ENCODE assay signal across 4 worm cellular contexts in the genomic region with DNA sequence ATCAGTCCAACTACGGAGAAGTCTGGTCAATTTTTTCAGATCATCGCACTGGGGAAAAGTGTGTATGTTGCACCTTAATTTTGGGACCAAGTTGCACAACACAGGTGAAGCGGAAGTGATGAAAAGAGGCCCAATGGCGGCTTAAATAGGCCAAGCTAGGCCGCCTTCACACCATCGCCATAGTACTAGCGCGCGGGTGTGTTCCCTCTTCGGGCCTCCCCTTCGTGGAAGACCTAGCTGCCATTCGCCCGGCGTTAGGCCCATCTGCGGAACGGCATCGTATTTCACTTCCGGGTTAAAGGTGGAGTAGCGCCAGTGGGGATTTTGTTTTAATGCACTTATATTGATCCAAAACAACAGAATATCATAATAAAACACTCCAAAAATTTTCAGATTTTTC.
A peak's percentile ranks its signal among the peaks of the same experiment; 100 is the strongest.
TF ChIP-seq lines count a peak whose summit lies in the region.

No protein-coding gene starts in this region.

TF ChIP-seq in whole organism, L4 larva, 104 proteins besides CTCF, POLR2A, EP300 and RAD21:
- TF ChIP-seq gei-8 (GFP tag; optimal IDR thresholded peaks at IDR 0.05; lab: Kevin White, UChicago) (no peak), spr-1 (tag; optimal IDR thresholded peaks at IDR 0.05; lab: Kevin White, UChicago) (no peak), T20F7.1 (GFP tag; optimal IDR thresholded peaks at IDR 0.05; lab: Kevin White, UChicago) (no peak), pha-4 (GFP tag; IDR thresholded peaks at IDR 0.05; lab: Robert Waterston, UW) (no peak), pha-4 (tag; optimal IDR thresholded peaks at IDR 0.05; lab: Kevin White, UChicago) (no peak), nhr-111 (GFP tag; optimal IDR thresholded peaks at IDR 0.05; lab: Kevin White, UChicago) (no peak), F44E2.7 (GFP tag; IDR thresholded peaks at IDR 0.05; lab: Robert Waterston, UW) (no peak), mxl-2 (GFP tag; conservative IDR thresholded peaks at IDR 0.05; lab: Robert Waterston, UW) (0 out of 2 replicates have a peak, but pooled peaks have one; percentile 16), D1046.2 (GFP tag; IDR thresholded peaks at IDR 0.05; lab: Robert Waterston, UW) (0 out of 2 replicates have a peak, but pooled peaks have one; percentile 34)

TF ChIP-seq in whole organism, early embryonic, 17 proteins besides CTCF, POLR2A, EP300 and RAD21:
- no peak for TF ChIP-seq hnd-1 (tag; optimal IDR thresholded peaks at IDR 0.05; lab: Kevin White, UChicago)
- 0 out of 2 replicates have a peak, but pooled peaks have one; percentile 58 for TF ChIP-seq scrt-1 (GFP tag; IDR thresholded peaks at IDR 0.05; lab: Robert Waterston, UW)
- no peak for TF ChIP-seq tbx-11 (GFP tag; IDR thresholded peaks at IDR 0.05; lab: Robert Waterston, UW)

TF ChIP-seq in whole organism, midembryonic, 9 proteins besides CTCF, POLR2A, EP300 and RAD21:
- TF ChIP-seq T22C8.4 (GFP tag; IDR thresholded peaks at IDR 0.05; lab: Robert Waterston, UW) (no peak), tab-1 (GFP tag; IDR thresholded peaks at IDR 0.05; lab: Robert Waterston, UW) (0 out of 2 replicates have a peak, but pooled peaks have one; percentile 44)
TF ChIP-seq in whole organism, midembryonic: peak in this region for 1.

TF ChIP-seq in whole organism, young adult, 124 proteins besides CTCF, POLR2A, EP300 and RAD21:
- TF ChIP-seq tbp1 (GFP tag; optimal IDR thresholded peaks at IDR 0.05; lab: Kevin White, UChicago) (no peak), sea-2 (GFP tag; IDR thresholded peaks at IDR 0.05; lab: Robert Waterston, UW) (0 out of 2 replicates have a peak, but pooled peaks have one; percentile 42), madf-3 (GFP tag; IDR thresholded peaks at IDR 0.05; lab: Robert Waterston, UW) (0 out of 2 replicates have a peak, but pooled peaks have one; percentile 44), ekl-4 (GFP tag; IDR thresholded peaks at IDR 0.05; lab: Robert Waterston, UW) (0 out of 2 replicates have a peak, but pooled peaks have one; percentile 18), F33H1.4 (GFP tag; IDR thresholded peaks at IDR 0.05; lab: Robert Waterston, UW) (no peak), T26A5.8 (tag; optimal IDR thresholded peaks at IDR 0.05; lab: Kevin White, UChicago) (no peak), egl-44 (GFP tag; IDR thresholded peaks at IDR 0.05; lab: Robert Waterston, UW) (peak; percentile 64; the same call in 1 of the 2 replicates), zfh-2 (GFP tag; conservative IDR thresholded peaks at IDR 0.05; lab: Robert Waterston, UW) (peak; percentile 37; the same call in 1 of the 2 replicates), rec-8 (tag; optimal IDR thresholded peaks at IDR 0.05; lab: Kevin White, UChicago) (no peak), D2030.7 (GFP tag; IDR thresholded peaks at IDR 0.05; lab: Robert Waterston, UW) (no peak), F23B12.7 (tag; optimal IDR thresholded peaks at IDR 0.05; lab: Kevin White, UChicago; ENCODE audit: insufficient read depth) (no peak), hmg-1.2 (GFP tag; IDR thresholded peaks at IDR 0.05; lab: Robert Waterston, UW) (no peak)
TF ChIP-seq in whole organism, young adult: peak in this region for 5.
